Fruit fly (Drosophila melanogaster): ENCODE data around the gene CG43774.
A peak's percentile ranks its signal among the peaks of the same experiment; 100 is the strongest.

Gene CG43774

DNA sequence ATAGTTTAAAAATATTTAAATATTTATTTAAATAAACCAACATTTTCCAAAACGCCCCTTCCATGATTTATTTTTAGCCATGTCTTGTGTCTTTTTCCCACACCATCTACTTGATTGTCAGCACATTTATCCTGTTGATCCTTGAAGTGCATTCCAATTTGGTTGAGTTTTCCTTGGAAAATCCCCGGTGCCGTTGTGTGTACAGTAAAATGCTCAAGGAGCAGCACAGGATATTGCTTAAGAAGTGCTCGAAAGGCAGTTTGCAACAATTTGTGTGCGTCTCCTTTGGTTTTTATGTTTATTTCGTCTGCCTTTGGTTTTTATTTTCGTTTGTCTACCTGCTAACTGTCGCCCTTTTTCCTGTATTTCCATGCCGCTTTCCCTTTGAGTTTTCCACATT, 25.8 kb downstream of the CG43774 start:
- TF ChIP-seq CG8924 (tag; optimal IDR thresholded peaks at IDR 0.05): peak; percentile 0
- TF ChIP-seq CG5180 (GFP tag; optimal IDR thresholded peaks at IDR 0.05): no peak
- TF ChIP-seq pros (GFP tag; optimal IDR thresholded peaks at IDR 0.05): peak; percentile 90
- TF ChIP-seq twi (tag; optimal IDR thresholded peaks at IDR 0.05): peak; percentile 52
- no peak for TF ChIP-seq insv (GFP tag; optimal IDR thresholded peaks at IDR 0.05)
- peak; percentile 44 for TF ChIP-seq CG15479 (GFP tag; optimal IDR thresholded peaks at IDR 0.05)
- peak in 1 of 2 experiments; percentile 33 for TF ChIP-seq tll (GFP tag; optimal IDR thresholded peaks at IDR 0.05)
- TF ChIP-seq Oli (tag; optimal IDR thresholded peaks at IDR 0.05): no peak
- no peak for TF ChIP-seq CG6654 (GFP tag; optimal IDR thresholded peaks at IDR 0.05)
- TF ChIP-seq CG2199 (GFP tag; IDR thresholded peaks at IDR 0.05): peak; percentile 40; the same call in 1 of the 3 replicates
- no peak for TF ChIP-seq BEAF-32 (GFP tag; optimal IDR thresholded peaks at IDR 0.05)
- no peak for TF ChIP-seq tgo (GFP tag; IDR thresholded peaks at IDR 0.05)
- TF ChIP-seq CG17568 (GFP tag; optimal IDR thresholded peaks at IDR 0.05): no peak
- no peak for TF ChIP-seq Bdp1 (GFP tag; optimal IDR thresholded peaks at IDR 0.05)

- TF ChIP-seq sd (tag; optimal IDR thresholded peaks at IDR 0.05) (peak; percentile 58), CG12071 (GFP tag; optimal IDR thresholded peaks at IDR 0.05) (no peak), vvl (GFP tag; IDR thresholded peaks at IDR 0.05) (peak; percentile 43; the same call in 1 of the 2 replicates), chinmo (GFP tag; IDR thresholded peaks at IDR 0.05; ENCODE audit: partially characterized antibody) (0 out of 4 replicates have a peak, but pooled peaks have one; percentile 77), Myb (GFP tag; optimal IDR thresholded peaks at IDR 0.05) (no peak)
These were observed 27.9 kb downstream of the CG43774 start for dm6 chr2L:4036306-4036705.

DNA sequence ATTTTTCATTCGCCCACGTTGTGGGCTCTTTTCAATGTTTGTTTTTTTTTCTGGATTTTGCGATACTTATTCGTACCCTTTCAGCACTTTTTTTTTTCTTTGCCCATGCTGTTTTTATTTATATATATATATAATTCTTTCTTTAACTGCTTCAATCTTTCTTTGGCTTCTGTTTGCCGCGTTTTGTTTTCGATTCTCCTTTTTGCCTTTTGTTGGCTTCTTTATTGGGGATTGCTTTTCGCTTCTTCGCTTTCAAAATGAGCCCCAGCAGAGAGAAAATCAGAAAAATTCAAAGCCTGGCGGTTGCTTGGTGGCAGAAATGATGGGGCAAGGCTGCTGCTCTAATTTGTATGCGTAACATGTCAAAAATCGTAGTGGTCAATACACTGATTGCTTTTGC, 28.6 kb downstream of the CG43774 start:
- TF ChIP-seq Rx (GFP tag; IDR thresholded peaks at IDR 0.05) (no peak), pzg (GFP tag; optimal IDR thresholded peaks at IDR 0.05) (no peak), Vsx1 (GFP tag; optimal IDR thresholded peaks at IDR 0.05) (no peak), dysf (GFP tag; IDR thresholded peaks at IDR 0.05) (no peak), Hmx (GFP tag; optimal IDR thresholded peaks at IDR 0.05) (no peak), zfh2 (GFP tag; optimal IDR thresholded peaks at IDR 0.05) (no peak), Opbp (GFP tag; IDR thresholded peaks at IDR 0.05; ENCODE audit: partially characterized antibody) (0 out of 3 replicates have a peak, but pooled peaks have one; percentile 22)

DNA sequence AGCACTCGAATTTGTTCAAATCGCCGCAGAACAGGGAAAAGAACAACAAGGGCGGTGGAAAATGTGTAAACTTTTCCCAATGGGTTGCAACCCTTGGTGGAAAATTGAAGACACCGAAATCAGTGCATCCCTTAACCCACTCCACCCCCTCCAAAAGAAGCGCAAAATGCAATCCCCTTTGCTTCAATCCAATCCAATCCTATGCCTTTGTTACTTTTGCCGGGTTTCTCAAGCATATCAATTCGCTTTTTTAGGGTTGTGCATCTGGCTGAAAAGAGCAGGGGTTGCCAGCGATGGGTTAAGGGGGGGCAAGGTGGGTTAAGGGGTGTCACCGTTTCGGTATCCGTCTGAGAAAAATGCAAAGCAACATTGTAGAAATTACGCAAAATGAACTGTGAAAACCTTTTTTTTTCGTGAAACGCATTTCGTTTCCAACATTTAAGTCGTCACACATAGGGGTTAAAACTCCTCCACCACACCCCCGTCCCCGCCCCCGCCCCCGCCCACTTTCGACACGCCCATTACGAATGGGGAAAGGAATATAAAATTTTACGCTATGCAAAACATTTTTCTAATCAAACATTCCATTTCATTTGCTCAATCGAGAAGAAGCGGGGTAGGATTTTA, 29.7 kb downstream of the CG43774 start:
- TF ChIP-seq HLH3B (GFP tag; IDR thresholded peaks at IDR 0.05): no peak
- no peak for TF ChIP-seq Max (GFP tag; optimal IDR thresholded peaks at IDR 0.05)
- TF ChIP-seq CG17385 (GFP tag; optimal IDR thresholded peaks at IDR 0.05): no peak
- no peak for TF ChIP-seq CG18262 (tag; optimal IDR thresholded peaks at IDR 0.05)
- no peak for TF ChIP-seq gcm2 (GFP tag; optimal IDR thresholded peaks at IDR 0.05)
- no peak for TF ChIP-seq sens (GFP tag)
- TF ChIP-seq CG2199 (GFP tag; IDR thresholded peaks at IDR 0.05): 0 out of 3 replicates have a peak, but pooled peaks have one; percentile 17
- TF ChIP-seq Atf3 (GFP tag; optimal IDR thresholded peaks at IDR 0.05): no peak
- TF ChIP-seq CG18599 (GFP tag; optimal IDR thresholded peaks at IDR 0.05): no peak
- no peak for TF ChIP-seq CG15696 (tag; optimal IDR thresholded peaks at IDR 0.05)
- TF ChIP-seq hb (GFP tag; IDR thresholded peaks at IDR 0.05; ENCODE audit: partially characterized antibody): no peak
- no peak for TF ChIP-seq Bdp1 (GFP tag; optimal IDR thresholded peaks at IDR 0.05)
- TF ChIP-seq CTCF (GFP tag; optimal IDR thresholded peaks at IDR 0.05): no peak
- TF ChIP-seq Sox102F (GFP tag; optimal IDR thresholded peaks at IDR 0.05): no peak
- TF ChIP-seq run (tag; optimal IDR thresholded peaks at IDR 0.05): peak; percentile 4
- TF ChIP-seq so (GFP tag; IDR thresholded peaks at IDR 0.05): no peak
- TF ChIP-seq gsb-n (tag; optimal IDR thresholded peaks at IDR 0.05): peak; percentile 53
- TF ChIP-seq CG3163 (GFP tag; optimal IDR thresholded peaks at IDR 0.05): no peak
- no peak for TF ChIP-seq bbx (GFP tag; IDR thresholded peaks at IDR 0.05; ENCODE audit: partially characterized antibody)
- TF ChIP-seq CG31441 (GFP tag; IDR thresholded peaks at IDR 0.05): no peak
- no peak for TF ChIP-seq eve (GFP tag; optimal IDR thresholded peaks at IDR 0.05)
- no peak for TF ChIP-seq CG4820 (GFP tag; optimal IDR thresholded peaks at IDR 0.05)
